Worm (Caenorhabditis elegans) whole organism, young adult: Measurements from ENCODE around the gene gei-8.

ENCODE experiments used
- T07F8.4 ChIP-seq: sonication (generic microtip); optimal IDR thresholded peaks from 2 replicates; lab custom pipeline; 2016; ENCODE audit warnings: mild to moderate bottlenecking, missing genetic modification characterization, moderate library complexity, missing compliant biosample characterization
- ama-1 ChIP-seq, 3 experiments: fragments of 150-350 bp in 1 of 3; sonication (generic microtip) in 2 of 3; optimal IDR thresholded peaks; 2 replicates each; lab custom pipeline; 2014 to 2018; ENCODE audit warnings: missing biosample characterization in 2 of 3, missing genetic modification characterization in 2 of 3, missing genetic modification reagents in 2 of 3
- dox-1 ChIP-seq: fragments of 200-800 bp; sonication (Bioruptor generic); IDR thresholded peaks from 2 replicates; pipeline ENCODE4 v1.3.6; 2022; ENCODE audit warnings: missing genetic modification reagents, missing genetic modification characterization, missing compliant biosample characterization
- egl-18 ChIP-seq: fragments of 200-800 bp; sonication (Bioruptor generic); IDR thresholded peaks from 2 replicates; pipeline ENCODE4 v1.3.6; 2022; ENCODE audit warnings: missing genetic modification reagents, missing genetic modification characterization, missing compliant biosample characterization
- lin-54 ChIP-seq: fragments of 200-800 bp; sonication (Bioruptor generic); optimal IDR thresholded peaks from 2 replicates; lab custom pipeline; 2018; ENCODE audit warnings: mild to moderate bottlenecking, missing genetic modification characterization, missing compliant biosample characterization
- lsy-27 ChIP-seq: sonication (generic microtip); optimal IDR thresholded peaks from 2 replicates; lab custom pipeline; 2017; ENCODE audit warnings: missing genetic modification characterization, mild to moderate bottlenecking, missing compliant biosample characterization, antibody characterized with exemption, missing genotype, borderline replicate concordance; ENCODE audit not compliant: insufficient read depth
- nhr-179 ChIP-seq: sonication (generic microtip); optimal IDR thresholded peaks from 2 replicates; lab custom pipeline; 2016; ENCODE audit warnings: mild to moderate bottlenecking, missing genetic modification characterization, missing compliant biosample characterization
- rec-8 ChIP-seq, 2 experiments: sonication (generic microtip); optimal IDR thresholded peaks; 2 replicates each; lab custom pipeline; 2016; ENCODE audit warnings: mild to moderate bottlenecking in 2 of 2, missing genetic modification characterization in 2 of 2, missing genetic modification reagents in 2 of 2, missing genotype in 2 of 2, missing biosample characterization in 1 of 2, missing compliant biosample characterization in 1 of 2, moderate library complexity in 1 of 2

- TF ChIP-seq nhr-179 (tag; lab: Kevin White, UChicago), result no peak
- TF ChIP-seq lsy-27 (tag; lab: Kevin White, UChicago), result no peak
- no peak for TF ChIP-seq egl-18 (GFP tag; lab: Robert Waterston, UW)
- TF ChIP-seq dox-1 (GFP tag; lab: Robert Waterston, UW), result no peak
- no peak for TF ChIP-seq ama-1 (optimal IDR thresholded peaks at IDR 0.05; lab: Kevin White, UChicago)
- no peak for TF ChIP-seq ama-1 (GFP tag; optimal IDR thresholded peaks at IDR 0.05; lab: Kevin White, UChicago)
- no peak for TF ChIP-seq rec-8 (tag; optimal IDR thresholded peaks at IDR 0.05; lab: Kevin White, UChicago)
- TF ChIP-seq T07F8.4 (tag; lab: Kevin White, UChicago), result no peak
- no peak for TF ChIP-seq lin-54 (GFP tag; lab: Kevin White, UChicago)
Observed at ce11 chrIII:8124323-8124722, 3.3 kb upstream of the gei-8 start.
